Worm (Caenorhabditis elegans) whole organism, young adult: ENCODE measurements around the gene rpia-1.

ENCODE experiments used
- B0261.1 ChIP-seq: sonication (generic microtip); optimal IDR thresholded peaks from 2 replicates; lab custom pipeline; 2016; ENCODE audit warnings: mild to moderate bottlenecking, missing genetic modification characterization, moderate library complexity, missing compliant biosample characterization
- B0336.3 ChIP-seq: fragments of 200-800 bp; sonication (Bioruptor generic); IDR thresholded peaks from 2 replicates; pipeline ENCODE4 v1.3.6; 2022; ENCODE audit warnings: missing genetic modification characterization, missing compliant biosample characterization
- F10E7.11 ChIP-seq: sonication (generic microtip); optimal IDR thresholded peaks from 2 replicates; lab custom pipeline; 2017; ENCODE audit warnings: mild to moderate bottlenecking, missing genetic modification characterization, moderate library complexity, missing compliant biosample characterization
- F33H1.4 ChIP-seq: fragments of 200-800 bp; sonication (Bioruptor generic); IDR thresholded peaks from 2 replicates; pipeline ENCODE4 v1.3.6; 2022; ENCODE audit warnings: missing genetic modification reagents, missing genetic modification characterization, missing compliant biosample characterization
- F39B2.1 ChIP-seq: fragments of 200-800 bp; sonication (Bioruptor generic); IDR thresholded peaks from 2 replicates; pipeline ENCODE4 v1.3.6; 2022; ENCODE audit warnings: missing genetic modification reagents, missing genetic modification characterization, missing compliant biosample characterization
- F49E8.2 ChIP-seq: sonication (generic microtip); optimal IDR thresholded peaks from 3 replicates; lab custom pipeline; 2017; ENCODE audit warnings: missing genetic modification characterization, mild to moderate bottlenecking, missing compliant biosample characterization, antibody characterized with exemption, moderate library complexity; ENCODE audit not compliant: insufficient read depth
- T26A5.8 ChIP-seq: sonication (generic microtip); optimal IDR thresholded peaks from 2 replicates; lab custom pipeline; 2016; ENCODE audit warnings: missing genetic modification characterization, missing compliant biosample characterization
- ZK185.1 ChIP-seq: sonication (generic microtip); optimal IDR thresholded peaks from 2 replicates; lab custom pipeline; 2016; ENCODE audit warnings: mild to moderate bottlenecking, missing genetic modification characterization, missing compliant biosample characterization; ENCODE audit not compliant: poor library complexity, severe bottlenecking
- ama-1 ChIP-seq, 3 experiments: fragments of 150-350 bp in 1 of 3; sonication (generic microtip) in 2 of 3; optimal IDR thresholded peaks; 2 replicates each; lab custom pipeline; 2014 to 2018; ENCODE audit warnings: missing biosample characterization in 2 of 3, missing genetic modification characterization in 2 of 3, missing genetic modification reagents in 2 of 3
- aptf-3 ChIP-seq: fragments of 200-800 bp; sonication (Bioruptor generic); IDR thresholded peaks from 2 replicates; pipeline ENCODE4 v1.3.6; 2022; ENCODE audit warnings: missing genetic modification characterization, missing compliant biosample characterization
- atf-7 ChIP-seq: sonication (generic microtip); optimal IDR thresholded peaks from 2 replicates; lab custom pipeline; 2017; ENCODE audit warnings: mild to moderate bottlenecking, missing genetic modification characterization, missing compliant biosample characterization
- athp-1 ChIP-seq: sonication (generic microtip); optimal IDR thresholded peaks from 2 replicates; lab custom pipeline; 2017; ENCODE audit warnings: mild to moderate bottlenecking, missing genetic modification characterization, missing compliant biosample characterization
- attf-6 ChIP-seq: fragments of 200-800 bp; sonication (Bioruptor generic); IDR thresholded peaks from 2 replicates; pipeline ENCODE4 v1.3.6; 2022; ENCODE audit warnings: missing genetic modification reagents, missing genetic modification characterization, missing compliant biosample characterization
- ceh-58 ChIP-seq: fragments of 200-800 bp; sonication (Bioruptor generic); IDR thresholded peaks from 2 replicates; pipeline ENCODE4 v1.3.6; 2022; ENCODE audit warnings: missing genetic modification characterization, missing compliant biosample characterization
- chd-7 ChIP-seq: sonication (generic microtip); optimal IDR thresholded peaks from 2 replicates; lab custom pipeline; 2016; ENCODE audit warnings: mild to moderate bottlenecking, missing genetic modification characterization, moderate library complexity, missing compliant biosample characterization
- dox-1 ChIP-seq: fragments of 200-800 bp; sonication (Bioruptor generic); IDR thresholded peaks from 2 replicates; pipeline ENCODE4 v1.3.6; 2022; ENCODE audit warnings: missing genetic modification reagents, missing genetic modification characterization, missing compliant biosample characterization
- efl-1 ChIP-seq: fragments of 150-350 bp; optimal IDR thresholded peaks from 2 replicates; lab custom pipeline; 2014; ENCODE audit warnings: missing biosample characterization, missing genetic modification reagents, missing genetic modification characterization
- egl-18 ChIP-seq: fragments of 200-800 bp; sonication (Bioruptor generic); IDR thresholded peaks from 2 replicates; pipeline ENCODE4 v1.3.6; 2022; ENCODE audit warnings: missing genetic modification reagents, missing genetic modification characterization, missing compliant biosample characterization
- egrh-3 ChIP-seq: fragments of 200-800 bp; sonication (Bioruptor generic); IDR thresholded peaks from 2 replicates; pipeline ENCODE4 v1.3.6; 2022; ENCODE audit warnings: missing genetic modification reagents, missing genetic modification characterization, missing compliant biosample characterization
- ekl-4 ChIP-seq: fragments of 200-800 bp; sonication (Bioruptor generic); IDR thresholded peaks from 2 replicates; pipeline ENCODE4 v1.3.6; 2022; ENCODE audit warnings: missing genetic modification reagents, missing genetic modification characterization, missing compliant biosample characterization
- hmg-1.2 ChIP-seq: fragments of 200-800 bp; sonication (Bioruptor generic); IDR thresholded peaks from 2 replicates; pipeline ENCODE4 v1.3.6; 2022; ENCODE audit warnings: missing genetic modification reagents, missing genetic modification characterization, missing compliant biosample characterization
- hrde-1 ChIP-seq: sonication (generic microtip); optimal IDR thresholded peaks from 2 replicates; lab custom pipeline; 2016; ENCODE audit warnings: missing genetic modification characterization, mild to moderate bottlenecking, missing compliant biosample characterization, moderate library complexity, missing genotype, missing genetic modification reagents, borderline replicate concordance
- hsf-1 ChIP-seq: fragments of 200-800 bp; sonication (Bioruptor generic); IDR thresholded peaks from 2 replicates; pipeline ENCODE4 v1.3.6; 2022; ENCODE audit warnings: missing genetic modification reagents, missing genetic modification characterization, missing compliant biosample characterization
- lag-1 ChIP-seq: fragments of 200-800 bp; sonication (Bioruptor generic); IDR thresholded peaks from 2 replicates; pipeline ENCODE4 v1.3.6; 2022; ENCODE audit warnings: missing genetic modification reagents, missing genetic modification characterization, missing compliant biosample characterization
- let-607 ChIP-seq, 2 experiments: fragments of 200-800 bp in 1 of 2; sonication (Bioruptor generic) in 1 of 2; sonication (generic microtip) in 1 of 2; optimal IDR thresholded peaks; 2 replicates each; lab custom pipeline; 2016 to 2018; ENCODE audit warnings: mild to moderate bottlenecking in 2 of 2, missing compliant biosample characterization in 2 of 2, missing genetic modification characterization in 2 of 2, moderate library complexity in 2 of 2, missing genotype in 1 of 2
- lin-26 ChIP-seq: fragments of 200-800 bp; sonication (Bioruptor generic); IDR thresholded peaks from 2 replicates; pipeline ENCODE4 v1.3.6; 2022; ENCODE audit warnings: missing genetic modification reagents, missing genetic modification characterization, missing compliant biosample characterization
- lin-40 ChIP-seq: sonication (generic microtip); optimal IDR thresholded peaks from 2 replicates; lab custom pipeline; 2016; ENCODE audit warnings: missing genetic modification characterization, mild to moderate bottlenecking, missing compliant biosample characterization, missing genotype, missing genetic modification reagents
- lin-54 ChIP-seq: fragments of 200-800 bp; sonication (Bioruptor generic); optimal IDR thresholded peaks from 2 replicates; lab custom pipeline; 2018; ENCODE audit warnings: mild to moderate bottlenecking, missing genetic modification characterization, missing compliant biosample characterization
- lir-1 ChIP-seq: fragments of 200-800 bp; sonication (Bioruptor generic); conservative IDR thresholded peaks from 2 replicates; pipeline ENCODE4 v1.3.6; 2022; ENCODE audit warnings: missing genetic modification reagents, missing genetic modification characterization, missing compliant biosample characterization
- lsl-1 ChIP-seq: fragments of 200-800 bp; sonication (Bioruptor generic); optimal IDR thresholded peaks from 2 replicates; lab custom pipeline; 2018; ENCODE audit warnings: mild to moderate bottlenecking, missing genetic modification characterization, moderate library complexity, missing compliant biosample characterization
- madf-10 ChIP-seq: sonication (generic microtip); optimal IDR thresholded peaks from 2 replicates; lab custom pipeline; 2016; ENCODE audit warnings: mild to moderate bottlenecking, missing genetic modification characterization, missing compliant biosample characterization
- madf-3 ChIP-seq: fragments of 200-800 bp; sonication (Bioruptor generic); IDR thresholded peaks from 2 replicates; pipeline ENCODE4 v1.3.6; 2022; ENCODE audit warnings: missing genetic modification reagents, missing genetic modification characterization, missing compliant biosample characterization
- madf-6 ChIP-seq: fragments of 200-800 bp; sonication (Bioruptor generic); IDR thresholded peaks from 2 replicates; pipeline ENCODE4 v1.3.6; 2022; ENCODE audit warnings: missing genetic modification reagents, missing genetic modification characterization, missing compliant biosample characterization
- madf-8 ChIP-seq: fragments of 200-800 bp; sonication (Bioruptor generic); conservative IDR thresholded peaks from 2 replicates; pipeline ENCODE4 v1.3.6; 2022; ENCODE audit warnings: missing genetic modification reagents, missing genetic modification characterization, missing compliant biosample characterization
- nfya-2 ChIP-seq: fragments of 200-800 bp; sonication (Bioruptor generic); IDR thresholded peaks from 2 replicates; pipeline ENCODE4 v1.3.6; 2022; ENCODE audit warnings: missing genetic modification reagents, missing genetic modification characterization, missing compliant biosample characterization
- nhr-27 ChIP-seq: fragments of 200-800 bp; sonication (Bioruptor generic); optimal IDR thresholded peaks from 2 replicates; lab custom pipeline; 2018; ENCODE audit warnings: mild to moderate bottlenecking, missing genetic modification characterization, moderate library complexity, missing compliant biosample characterization
- pbrm-1 ChIP-seq: fragments of 200-800 bp; sonication (Bioruptor generic); IDR thresholded peaks from 2 replicates; pipeline ENCODE4 v1.3.6; 2022; ENCODE audit warnings: missing genetic modification reagents, missing genetic modification characterization, missing compliant biosample characterization
- snpc-1.1 ChIP-seq: sonication (generic microtip); optimal IDR thresholded peaks from 2 replicates; lab custom pipeline; 2017; ENCODE audit warnings: missing genetic modification characterization, mild to moderate bottlenecking, missing compliant biosample characterization, antibody characterized with exemption, moderate library complexity, missing genotype, missing genetic modification reagents; ENCODE audit not compliant: insufficient read depth
- snpc-4 ChIP-seq, 5 experiments: fragments of 150-350 bp in 1 of 5; sonication (generic microtip) in 4 of 5; optimal IDR thresholded peaks; 2 replicates each; lab custom pipeline; 2014 to 2018; ENCODE audit warnings: missing genetic modification characterization in 5 of 5, missing biosample characterization in 3 of 5, antibody characterized with exemption in 2 of 5, mild to moderate bottlenecking in 2 of 5, missing compliant biosample characterization in 2 of 5, missing genotype in 2 of 5, moderate library complexity in 2 of 5, missing genetic modification reagents in 1 of 5
- tbp1 ChIP-seq: fragments of 200-800 bp; sonication (Bioruptor generic); optimal IDR thresholded peaks from 2 replicates; lab custom pipeline; 2018; ENCODE audit warnings: mild to moderate bottlenecking, missing genetic modification characterization, missing compliant biosample characterization
- tlf-1 ChIP-seq: fragments of 200-800 bp; sonication (Bioruptor generic); optimal IDR thresholded peaks from 2 replicates; lab custom pipeline; 2018; ENCODE audit warnings: mild to moderate bottlenecking, missing genetic modification characterization, missing compliant biosample characterization
- unc-130 ChIP-seq: sonication (generic microtip); optimal IDR thresholded peaks from 2 replicates; lab custom pipeline; 2016; ENCODE audit warnings: missing genetic modification reagents, missing genetic modification characterization, missing compliant biosample characterization
- xnd-1 ChIP-seq: sonication (generic microtip); optimal IDR thresholded peaks from 2 replicates; lab custom pipeline; 2016; ENCODE audit warnings: missing genotype, missing genetic modification reagents, missing genetic modification characterization, missing compliant biosample characterization
- ztf-25 ChIP-seq: fragments of 200-800 bp; sonication (Bioruptor generic); IDR thresholded peaks from 2 replicates; pipeline ENCODE4 v1.3.6; 2022; ENCODE audit warnings: missing genetic modification reagents, missing genetic modification characterization, missing compliant biosample characterization
- ztf-26 ChIP-seq: sonication (generic microtip); optimal IDR thresholded peaks from 2 replicates; lab custom pipeline; 2017; ENCODE audit warnings: missing genetic modification characterization, missing compliant biosample characterization

The rpia-1 gene

ce11 chrIII:7101814-7102477 is 21.0 kb upstream of the rpia-1 start:
- no peak for TF ChIP-seq let-607 (tag; optimal IDR thresholded peaks at IDR 0.05; lab: Kevin White, UChicago)
- TF ChIP-seq snpc-1.1 (tag; lab: Kevin White, UChicago): peak; percentile 75
- peak; percentile 62; the same call in 1 of the 2 replicates for TF ChIP-seq ceh-58
- TF ChIP-seq snpc-4 (GFP tag; optimal IDR thresholded peaks at IDR 0.05; lab: Kevin White, UChicago): peak; percentile 37
- TF ChIP-seq snpc-4 (tag; optimal IDR thresholded peaks at IDR 0.05; lab: Kevin White, UChicago): peak in 1 of 4 experiments; percentile 71
- peak; percentile 84 for TF ChIP-seq hsf-1 (GFP tag; lab: Robert Waterston, UW)
- peak; percentile 70 for TF ChIP-seq lin-54 (GFP tag; lab: Kevin White, UChicago)
- TF ChIP-seq nhr-27 (tag; lab: Kevin White, UChicago): no peak
- TF ChIP-seq lir-1 (GFP tag; lab: Robert Waterston, UW): peak; percentile 23; the same call in 1 of the 2 replicates
- no peak for TF ChIP-seq lag-1
- no peak for TF ChIP-seq lin-40
- TF ChIP-seq F33H1.4 (GFP tag; lab: Robert Waterston, UW): peak; percentile 35
- TF ChIP-seq aptf-3 (GFP tag; lab: Robert Waterston, UW): 0 out of 2 replicates have a peak, but pooled peaks have one; percentile 22
- peak; percentile 97 for TF ChIP-seq B0336.3 (GFP tag; lab: Robert Waterston, UW)
- no peak for TF ChIP-seq ama-1 (optimal IDR thresholded peaks at IDR 0.05; lab: Kevin White, UChicago)
- peak in 1 of 2 experiments; percentile 88 for TF ChIP-seq ama-1 (GFP tag; optimal IDR thresholded peaks at IDR 0.05; lab: Kevin White, UChicago)
- peak; percentile 70 for TF ChIP-seq F10E7.11 (tag; lab: Kevin White, UChicago)
- TF ChIP-seq madf-6 (GFP tag; lab: Robert Waterston, UW): peak; percentile 84
- peak; percentile 90 for TF ChIP-seq attf-6 (GFP tag; lab: Robert Waterston, UW)
- peak; percentile 51 for TF ChIP-seq efl-1
- TF ChIP-seq ZK185.1 (tag; lab: Kevin White, UChicago): no peak
- TF ChIP-seq lsl-1 (GFP tag; lab: Kevin White, UChicago): peak; percentile 59
- TF ChIP-seq tlf-1: peak; percentile 82
- TF ChIP-seq dox-1 (GFP tag; lab: Robert Waterston, UW): peak; percentile 73
- peak; percentile 36; the same call in 1 of the 2 replicates for TF ChIP-seq madf-8
- TF ChIP-seq ztf-26 (tag; lab: Kevin White, UChicago): no peak
- no peak for TF ChIP-seq madf-10 (tag; lab: Kevin White, UChicago)
- peak; percentile 35 for TF ChIP-seq tbp1 (GFP tag; lab: Kevin White, UChicago)
- peak; percentile 85 for TF ChIP-seq madf-3 (GFP tag; lab: Robert Waterston, UW)
- no peak for TF ChIP-seq B0261.1 (tag; lab: Kevin White, UChicago)
- peak; percentile 70; the same call in 1 of the 2 replicates for TF ChIP-seq F39B2.1
- TF ChIP-seq ekl-4 (GFP tag; lab: Robert Waterston, UW): peak; percentile 92
- TF ChIP-seq lin-26 (GFP tag; lab: Robert Waterston, UW): peak; percentile 82
- TF ChIP-seq atf-7 (tag; lab: Kevin White, UChicago): peak; percentile 24
- TF ChIP-seq F49E8.2 (tag; lab: Kevin White, UChicago): peak; percentile 88
- no peak for TF ChIP-seq egl-18 (GFP tag; lab: Robert Waterston, UW)
- TF ChIP-seq egrh-3 (GFP tag; lab: Robert Waterston, UW): no peak
- TF ChIP-seq ztf-25 (GFP tag; lab: Robert Waterston, UW): peak; percentile 72; the same call in 1 of the 2 replicates
- no peak for TF ChIP-seq T26A5.8 (tag; lab: Kevin White, UChicago)
- peak; percentile 96 for TF ChIP-seq hrde-1
- peak; percentile 59 for TF ChIP-seq xnd-1 (tag; lab: Kevin White, UChicago)
- peak; percentile 66 for TF ChIP-seq pbrm-1 (GFP tag; lab: Robert Waterston, UW)
- peak; percentile 74 for TF ChIP-seq unc-130 (GFP tag; lab: Kevin White, UChicago)
- peak; percentile 16 for TF ChIP-seq chd-7
- 0 out of 2 replicates have a peak, but pooled peaks have one; percentile 22 for TF ChIP-seq nfya-2 (GFP tag; lab: Robert Waterston, UW)
- TF ChIP-seq athp-1: peak; percentile 76
- TF ChIP-seq hmg-1.2 (GFP tag; lab: Robert Waterston, UW): peak; percentile 49; the same call in 1 of the 2 replicates
